Worm (Caenorhabditis elegans) whole organism, mixed stage, embryonic: Measurements from ENCODE around the gene dnj-17.

Experiments
- bed-3 ChIP-seq: fragments of 200-800 bp; sonication (Bioruptor generic); optimal IDR thresholded peaks from 3 replicates; lab custom pipeline; 2018; ENCODE audit warnings: mild to moderate bottlenecking, missing genetic modification characterization, moderate library complexity, missing compliant biosample characterization
- ham-2 ChIP-seq: fragments of 200-800 bp; sonication (Bioruptor generic); optimal IDR thresholded peaks from 2 replicates; lab custom pipeline; 2018; ENCODE audit warnings: mild to moderate bottlenecking, missing genetic modification characterization, missing compliant biosample characterization
- lin-13 ChIP-seq: fragments of 150-350 bp; optimal IDR thresholded peaks from 2 replicates; lab custom pipeline; 2014; ENCODE audit warnings: missing biosample characterization, missing genetic modification characterization
- lsy-2 ChIP-seq: fragments of 150-350 bp; optimal IDR thresholded peaks from 2 replicates; lab custom pipeline; 2014; ENCODE audit warnings: missing biosample characterization, missing genetic modification characterization
- nhr-12 ChIP-seq: fragments of 150-350 bp; optimal IDR thresholded peaks from 2 replicates; lab custom pipeline; 2014; ENCODE audit warnings: missing biosample characterization, missing genetic modification characterization
- nhr-76 ChIP-seq: sonication (generic microtip); optimal IDR thresholded peaks from 2 replicates; lab custom pipeline; 2017; ENCODE audit warnings: missing biosample characterization, missing genetic modification characterization
- pha-4 ChIP-seq: fragments of 150-350 bp; optimal IDR thresholded peaks from 2 replicates; lab custom pipeline; 2018; ENCODE audit warnings: missing biosample characterization, missing genetic modification reagents, missing genetic modification characterization
- snpc-4 ChIP-seq: fragments of 150-350 bp; optimal IDR thresholded peaks from 2 replicates; lab custom pipeline; 2014; ENCODE audit warnings: missing biosample characterization, missing genetic modification characterization
- sptf-1 ChIP-seq: sonication (generic microtip); optimal IDR thresholded peaks from 2 replicates; lab custom pipeline; 2017; ENCODE audit warnings: mild to moderate bottlenecking, missing genetic modification characterization, moderate library complexity, missing compliant biosample characterization
- unc-62 ChIP-seq: fragments of 150-350 bp; optimal IDR thresholded peaks from 2 replicates; lab custom pipeline; 2014; ENCODE audit warnings: missing biosample characterization, missing genetic modification reagents, missing genetic modification characterization

DNA sequence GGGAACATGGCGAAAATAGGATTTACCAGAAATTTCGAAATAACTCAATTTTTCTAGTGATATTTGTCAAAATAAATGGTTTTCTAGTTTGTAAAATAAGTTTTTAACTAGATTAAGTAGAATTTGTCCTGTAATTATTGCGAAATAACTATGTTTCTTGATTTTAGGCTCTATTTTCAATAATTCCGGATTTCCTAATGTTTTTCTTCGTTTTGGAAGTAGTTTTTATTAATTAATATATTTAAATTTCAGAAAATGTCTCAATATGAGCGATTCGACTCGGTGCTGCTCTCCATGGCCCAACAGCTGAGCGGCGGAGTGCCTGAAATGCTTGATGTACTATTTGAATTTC is 51.9 kb downstream of the dnj-17 start, which contains the start of gene nud-1:
- no peak for TF ChIP-seq nhr-76
- no peak for TF ChIP-seq nhr-12
- no peak for TF ChIP-seq unc-62 (GFP tag; lab: Kevin White, UChicago)
- no peak for TF ChIP-seq pha-4 (tag; lab: Kevin White, UChicago)
- TF ChIP-seq bed-3, result no peak
- no peak for TF ChIP-seq lsy-2 (tag; lab: Kevin White, UChicago)
- TF ChIP-seq sptf-1, result no peak
- TF ChIP-seq ham-2 (GFP tag; lab: Kevin White, UChicago), result no peak
- TF ChIP-seq snpc-4, result no peak
- no peak for TF ChIP-seq lin-13
